Fruit fly (Drosophila melanogaster) whole organism, embryonic: ENCODE results near the gene Cnot4.

Source experiments
- Atf-2 ChIP-seq: fragments of 200-800 bp; sonication (Bioruptor generic); optimal IDR thresholded peaks from 2 replicates; lab custom pipeline; 2016; ENCODE audit warnings: missing biosample characterization, missing genetic modification characterization
- Atf3 ChIP-seq: fragments of 200-800 bp; sonication (Bioruptor generic); optimal IDR thresholded peaks from 3 replicates; lab custom pipeline; 2016; ENCODE audit warnings: missing biosample characterization, missing genetic modification characterization
- BEAF-32 ChIP-seq: fragments of 200-800 bp; sonication (Bioruptor generic); optimal IDR thresholded peaks from 3 replicates; lab custom pipeline; 2017; ENCODE audit warnings: missing biosample characterization, missing genetic modification characterization, mild to moderate bottlenecking, moderate library complexity, missing genetic modification reagents
- CG10274 ChIP-seq: fragments of 200-800 bp; sonication (Bioruptor generic); optimal IDR thresholded peaks from 3 replicates; lab custom pipeline; 2017; ENCODE audit warnings: missing biosample characterization, mild to moderate bottlenecking, missing genetic modification characterization
- CG12391 ChIP-seq: fragments of 200-800 bp; sonication (Bioruptor generic); optimal IDR thresholded peaks from 3 replicates; lab custom pipeline; 2018; ENCODE audit warnings: missing biosample characterization, mild to moderate bottlenecking, missing genetic modification characterization, moderate library complexity
- CG12659 ChIP-seq: fragments of 200-800 bp; sonication (Bioruptor generic); optimal IDR thresholded peaks from 3 replicates; lab custom pipeline; 2017; ENCODE audit warnings: mild to moderate bottlenecking, missing biosample characterization, missing genetic modification reagents, missing genetic modification characterization
- CG14860 ChIP-seq: fragments of 200-800 bp; sonication (Bioruptor generic); IDR thresholded peaks from 3 replicates; pipeline ENCODE4 v1.3.6; 2022; ENCODE audit warnings: missing biosample characterization, missing genetic modification characterization; ENCODE audit not compliant: partially characterized antibody
- CG15514 ChIP-seq: fragments of 200-800 bp; sonication (Bioruptor generic); optimal IDR thresholded peaks from 3 replicates; lab custom pipeline; 2017; ENCODE audit warnings: missing biosample characterization, missing genetic modification characterization, mild to moderate bottlenecking, moderate library complexity, missing genetic modification reagents
- CG17829 ChIP-seq: fragments of 200-800 bp; optimal IDR thresholded peaks from 2 replicates; lab custom pipeline; 2019; ENCODE audit warnings: missing biosample characterization, mild to moderate bottlenecking, missing genetic modification characterization, moderate library complexity
- CG17912 ChIP-seq: fragments of 200-800 bp; sonication (Bioruptor generic); optimal IDR thresholded peaks from 2 replicates; lab custom pipeline; 2018; ENCODE audit warnings: missing biosample characterization, mild to moderate bottlenecking, missing genetic modification characterization
- CG18262 ChIP-seq: fragments of 200-800 bp; optimal IDR thresholded peaks from 3 replicates; lab custom pipeline; 2019; ENCODE audit warnings: missing biosample characterization, mild to moderate bottlenecking, missing genetic modification characterization, moderate library complexity
- CG18619 ChIP-seq: fragments of 200-800 bp; sonication (Bioruptor generic); optimal IDR thresholded peaks from 3 replicates; lab custom pipeline; 2017; ENCODE audit warnings: missing biosample characterization, mild to moderate bottlenecking, missing genetic modification characterization
- CG2202 ChIP-seq: fragments of 200-800 bp; sonication (Bioruptor generic); optimal IDR thresholded peaks from 2 replicates; lab custom pipeline; 2018; ENCODE audit warnings: missing biosample characterization, mild to moderate bottlenecking, missing genetic modification characterization
- CG30020 ChIP-seq: fragments of 200-800 bp; optimal IDR thresholded peaks from 2 replicates; lab custom pipeline; 2019; ENCODE audit warnings: missing biosample characterization, mild to moderate bottlenecking, missing genetic modification characterization, moderate library complexity
- CG4360 ChIP-seq: fragments of 200-800 bp; sonication (Bioruptor generic); IDR thresholded peaks from 2 replicates; pipeline ENCODE4 v1.3.6; 2022; ENCODE audit warnings: missing biosample characterization, missing genetic modification characterization
- CG4707 ChIP-seq: fragments of 200-800 bp; sonication (Bioruptor generic); optimal IDR thresholded peaks from 2 replicates; lab custom pipeline; 2018; ENCODE audit warnings: missing biosample characterization, mild to moderate bottlenecking, missing genetic modification characterization, moderate library complexity
- CG4820 ChIP-seq: fragments of 200-800 bp; sonication (Bioruptor generic); optimal IDR thresholded peaks from 3 replicates; lab custom pipeline; 2016; ENCODE audit warnings: missing biosample characterization, missing genetic modification characterization
- CG6254 ChIP-seq: fragments of 200-800 bp; sonication (Bioruptor generic); optimal IDR thresholded peaks from 3 replicates; lab custom pipeline; 2017; ENCODE audit warnings: mild to moderate bottlenecking, missing biosample characterization, missing genetic modification reagents, missing genetic modification characterization
- CG6765 ChIP-seq: fragments of 200-800 bp; sonication (Bioruptor generic); optimal IDR thresholded peaks from 3 replicates; lab custom pipeline; 2017; ENCODE audit warnings: missing biosample characterization, mild to moderate bottlenecking, missing genetic modification characterization
- CG7372 ChIP-seq: fragments of 200-800 bp; sonication (Bioruptor generic); IDR thresholded peaks from 2 replicates; pipeline ENCODE4 v1.3.6; 2022; ENCODE audit warnings: missing biosample characterization, missing genetic modification characterization
- D19B ChIP-seq: fragments of 200-800 bp; sonication (Bioruptor generic); optimal IDR thresholded peaks from 2 replicates; lab custom pipeline; 2017; ENCODE audit warnings: missing biosample characterization, mild to moderate bottlenecking, missing genetic modification characterization
- Doc3 ChIP-seq: fragments of 200-800 bp; sonication (Bioruptor generic); IDR thresholded peaks from 3 replicates; pipeline ENCODE4 v1.3.6; 2022; ENCODE audit warnings: missing biosample characterization, missing genetic modification characterization; ENCODE audit not compliant: partially characterized antibody
- HmgZ ChIP-seq: fragments of 200-800 bp; sonication (Bioruptor generic); optimal IDR thresholded peaks from 2 replicates; lab custom pipeline; 2018; ENCODE audit warnings: missing biosample characterization, mild to moderate bottlenecking, missing genetic modification characterization
- Mad ChIP-seq: fragments of 200-800 bp; sonication (Bioruptor generic); optimal IDR thresholded peaks from 2 replicates; lab custom pipeline; 2016; ENCODE audit warnings: missing biosample characterization, missing genetic modification characterization
- Nf-YA ChIP-seq: fragments of 200-800 bp; sonication (Bioruptor generic); IDR thresholded peaks from 2 replicates; pipeline ENCODE4 v1.3.6; 2022; ENCODE audit warnings: missing biosample characterization, missing genetic modification characterization
- Ptx1 ChIP-seq: fragments of 200-800 bp; sonication (Bioruptor generic); IDR thresholded peaks from 2 replicates; pipeline ENCODE4 v1.3.6; 2022; ENCODE audit warnings: missing biosample characterization, missing genetic modification characterization
- Rfx ChIP-seq: fragments of 200-800 bp; sonication (Bioruptor generic); IDR thresholded peaks from 2 replicates; pipeline ENCODE4 v1.3.6; 2022; ENCODE audit warnings: missing biosample characterization, missing genetic modification characterization
- Vsx1 ChIP-seq: fragments of 200-800 bp; sonication (Bioruptor generic); optimal IDR thresholded peaks from 2 replicates; lab custom pipeline; 2017; ENCODE audit warnings: missing biosample characterization, mild to moderate bottlenecking, missing genetic modification characterization, missing genetic modification reagents
- al ChIP-seq: fragments of 200-800 bp; sonication (Bioruptor generic); IDR thresholded peaks from 2 replicates; pipeline ENCODE4 v1.3.6; 2022; ENCODE audit warnings: missing biosample characterization, missing genetic modification characterization
- crp ChIP-seq, 2 experiments: fragments of 200-800 bp; sonication (Bioruptor generic); optimal IDR thresholded peaks; 2 replicates in 1 of 2; 3 replicates in 1 of 2; lab custom pipeline; 2017; ENCODE audit warnings: missing biosample characterization in 2 of 2, missing genetic modification characterization in 2 of 2, mild to moderate bottlenecking in 1 of 2, moderate library complexity in 1 of 2
- disco-r ChIP-seq: fragments of 200-800 bp; sonication (Bioruptor generic); optimal IDR thresholded peaks from 2 replicates; lab custom pipeline; 2016; ENCODE audit warnings: missing biosample characterization, missing genetic modification characterization
- fd96Cb ChIP-seq: fragments of 200-800 bp; sonication (Bioruptor generic); optimal IDR thresholded peaks from 2 replicates; lab custom pipeline; 2018; ENCODE audit warnings: missing biosample characterization, mild to moderate bottlenecking, missing genetic modification characterization, moderate library complexity
- gem ChIP-seq: fragments of 200-800 bp; sonication (Bioruptor generic); optimal IDR thresholded peaks from 2 replicates; lab custom pipeline; 2019; ENCODE audit warnings: missing biosample characterization, mild to moderate bottlenecking, missing genetic modification characterization, moderate library complexity
- ham ChIP-seq: fragments of 200-800 bp; sonication (Bioruptor generic); IDR thresholded peaks from 2 replicates; pipeline ENCODE4 v1.3.6; 2022; ENCODE audit warnings: missing biosample characterization, missing genetic modification characterization
- lbe ChIP-seq: fragments of 200-800 bp; sonication (Bioruptor generic); optimal IDR thresholded peaks from 2 replicates; lab custom pipeline; 2016; ENCODE audit warnings: missing biosample characterization, mild to moderate bottlenecking, missing genetic modification characterization
- nau ChIP-seq: fragments of 200-800 bp; sonication (Bioruptor generic); optimal IDR thresholded peaks from 3 replicates; lab custom pipeline; 2017; ENCODE audit warnings: missing biosample characterization, mild to moderate bottlenecking, missing genetic modification characterization, missing genetic modification reagents
- nerfin-1 ChIP-seq: fragments of 200-800 bp; sonication (Bioruptor generic); optimal IDR thresholded peaks from 3 replicates; lab custom pipeline; 2019; ENCODE audit warnings: missing biosample characterization, mild to moderate bottlenecking, missing genetic modification characterization, moderate library complexity
- onecut ChIP-seq: fragments of 200-800 bp; sonication (Bioruptor generic); IDR thresholded peaks from 2 replicates; pipeline ENCODE4 v1.3.6; 2022; ENCODE audit warnings: missing biosample characterization, missing genetic modification characterization
- pita ChIP-seq: fragments of 200-800 bp; sonication (Bioruptor generic); optimal IDR thresholded peaks from 2 replicates; lab custom pipeline; 2017; ENCODE audit warnings: missing biosample characterization, mild to moderate bottlenecking, missing genetic modification characterization
- ro ChIP-seq: fragments of 200-800 bp; sonication (Bioruptor generic); IDR thresholded peaks from 2 replicates; pipeline ENCODE4 v1.3.6; 2022; ENCODE audit warnings: missing biosample characterization, missing genetic modification characterization
- tna ChIP-seq: fragments of 200-800 bp; sonication (Bioruptor generic); IDR thresholded peaks from 2 replicates; pipeline ENCODE4 v1.3.6; 2022; ENCODE audit warnings: missing biosample characterization, missing genetic modification characterization; ENCODE audit not compliant: partially characterized antibody
- vnd ChIP-seq: fragments of 200-800 bp; sonication (Bioruptor generic); IDR thresholded peaks from 3 replicates; pipeline ENCODE4 v1.3.6; 2022; ENCODE audit warnings: missing biosample characterization, missing genetic modification characterization; ENCODE audit not compliant: partially characterized antibody
- zen ChIP-seq: fragments of 200-800 bp; sonication (Bioruptor generic); optimal IDR thresholded peaks from 3 replicates; lab custom pipeline; 2018; ENCODE audit warnings: missing biosample characterization, mild to moderate bottlenecking, missing genetic modification characterization, moderate library complexity
- zen2 ChIP-seq: fragments of 200-800 bp; sonication (Bioruptor generic); IDR thresholded peaks from 3 replicates; pipeline ENCODE4 v1.3.6; 2022; ENCODE audit warnings: missing biosample characterization, missing genetic modification characterization; ENCODE audit not compliant: partially characterized antibody

Gene Cnot4

DNA sequence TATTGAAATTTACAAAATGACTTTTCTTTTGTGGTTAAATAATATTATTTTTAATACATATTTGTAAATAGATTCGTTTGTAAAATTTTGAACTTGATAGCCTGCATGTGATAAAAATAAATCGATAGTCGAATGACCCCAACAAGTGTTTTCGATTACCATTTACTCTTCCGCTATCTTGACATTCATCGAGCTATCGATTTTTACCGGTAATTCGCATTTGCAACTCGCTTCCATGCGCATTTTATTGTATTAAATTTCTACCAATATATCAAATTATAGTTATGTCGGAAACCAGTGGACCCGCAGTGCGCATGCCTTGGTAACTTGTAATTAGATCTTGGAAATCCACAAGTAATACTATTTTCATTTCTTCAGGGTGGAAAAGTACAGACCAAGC lies 22.5 kb downstream of the Cnot4 start, which contains the start of gene RfC3 (continued):
- TF ChIP-seq disco-r (no peak), Doc3 (peak; percentile 75), Ptx1 (no peak), CG14860 (peak; percentile 91), Atf-2 (GFP tag; lab: Kevin White, UChicago) (no peak), CG6765 (GFP tag; lab: Kevin White, UChicago) (no peak), nau (no peak), CG7372 (GFP tag; lab: Robert Waterston, UW) (no peak), D19B (no peak), CG12391 (tag; lab: Kevin White, UChicago) (no peak), onecut (GFP tag; lab: Robert Waterston, UW) (peak; percentile 54; the same call in 1 of the 2 replicates), lbe (no peak), CG15514 (GFP tag; lab: Kevin White, UChicago) (no peak), nerfin-1 (tag; lab: Kevin White, UChicago) (no peak), CG12659 (peak; percentile 7), Atf3 (no peak), fd96Cb (no peak), HmgZ (tag; lab: Kevin White, UChicago) (no peak), CG4820 (no peak), CG18619 (GFP tag; lab: Kevin White, UChicago) (no peak), Vsx1 (GFP tag; lab: Kevin White, UChicago) (no peak), CG30020 (tag; lab: Kevin White, UChicago) (peak; percentile 92), CG4360 (GFP tag; lab: Robert Waterston, UW) (no peak), tna (GFP tag; lab: Robert Waterston, UW) (peak; percentile 97), ro (no peak), Rfx (GFP tag; lab: Robert Waterston, UW) (no peak), CG4707 (GFP tag; lab: Kevin White, UChicago) (no peak), ham (no peak), CG17829 (tag; lab: Kevin White, UChicago) (peak; percentile 2), Nf-YA (GFP tag; lab: Robert Waterston, UW) (no peak), vnd (GFP tag; lab: Robert Waterston, UW) (peak; percentile 87), BEAF-32 (peak; percentile 61), CG17912 (GFP tag; lab: Kevin White, UChicago) (no peak), CG10274 (GFP tag; lab: Kevin White, UChicago) (no peak), CG18262 (tag; lab: Kevin White, UChicago) (no peak), Mad (GFP tag; lab: Kevin White, UChicago) (no peak), gem (tag; lab: Kevin White, UChicago) (no peak), crp (GFP tag; optimal IDR thresholded peaks at IDR 0.05; lab: Kevin White, UChicago) (no peak), al (GFP tag; lab: Robert Waterston, UW) (no peak), CG2202 (no peak), zen2 (GFP tag; lab: Robert Waterston, UW) (peak; percentile 96), zen (tag; lab: Kevin White, UChicago) (no peak), pita (GFP tag; lab: Kevin White, UChicago) (no peak), CG6254 (GFP tag; lab: Kevin White, UChicago) (no peak)
